Worm (Caenorhabditis elegans): ENCODE data around the gene F26G1.11.

Gene F26G1.11

DNA sequence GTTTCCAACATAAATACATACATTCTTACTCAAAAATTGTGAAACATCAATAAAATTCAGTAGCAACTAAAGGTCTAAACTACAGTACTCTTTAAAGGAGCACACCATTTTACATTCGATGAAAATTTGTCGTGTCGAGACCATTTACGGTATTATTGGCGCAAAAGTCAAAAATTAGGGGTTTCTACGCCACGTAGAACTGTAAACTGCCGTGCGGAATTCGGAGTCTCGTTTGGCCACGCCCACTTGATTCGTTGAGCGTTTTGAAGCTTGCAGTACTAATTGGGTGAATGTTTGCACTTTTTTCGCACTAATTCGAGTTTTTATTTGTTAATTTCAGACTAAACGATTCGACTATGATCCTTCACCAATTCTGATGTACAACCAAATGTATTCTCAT, 13.8 kb downstream of the F26G1.11 start:
- peak; percentile 85 for TF ChIP-seq attf-3 (GFP tag; conservative IDR thresholded peaks at IDR 0.05)
- no peak for TF ChIP-seq Y53F4B.3 (GFP tag; IDR thresholded peaks at IDR 0.05)

DNA sequence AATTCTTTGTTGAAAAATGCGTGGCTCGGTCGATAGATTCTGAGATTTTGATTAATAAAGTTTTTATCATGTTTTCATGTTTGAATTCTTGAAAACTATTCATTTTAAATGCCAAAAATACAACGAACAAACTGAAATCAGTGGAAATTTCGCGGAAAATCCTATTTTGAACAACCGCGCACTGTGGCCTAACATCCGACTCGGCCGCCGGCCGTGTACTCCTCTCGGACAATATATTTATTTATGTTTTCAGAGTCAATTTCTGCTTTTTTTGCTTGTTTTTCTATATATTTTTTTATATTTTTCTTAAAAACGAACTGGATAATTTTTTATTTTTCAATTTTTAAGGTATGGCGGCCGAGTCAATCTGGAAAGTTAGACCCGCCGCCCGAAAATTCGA, 14.3 kb downstream of the F26G1.11 start, which contains the start of gene F26G1.1:
F26G1.1 (plus strand) TSS at position 347 of the 400 bp plus-strand sequence.
- TF ChIP-seq dox-1 (GFP tag; IDR thresholded peaks at IDR 0.05) (peak; percentile 54; the same call in 1 of the 2 replicates), ztf-26 (tag; optimal IDR thresholded peaks at IDR 0.05) (no peak), Y53F4B.3 (GFP tag; IDR thresholded peaks at IDR 0.05) (no peak), snpc-4 (GFP tag; optimal IDR thresholded peaks at IDR 0.05) (no peak), snpc-4 (tag; optimal IDR thresholded peaks at IDR 0.05) (peak in 1 of 4 experiments; percentile 25), Y56A3A.18 (GFP tag; IDR thresholded peaks at IDR 0.05) (no peak), mcd-1 (GFP tag; IDR thresholded peaks at IDR 0.05) (peak; percentile 70), mel-28 (tag; optimal IDR thresholded peaks at IDR 0.05; ENCODE audit: borderline replicate concordance) (no peak), chd-7 (tag; optimal IDR thresholded peaks at IDR 0.05) (no peak), lir-1 (GFP tag; conservative IDR thresholded peaks at IDR 0.05) (peak; percentile 57; the same call in 1 of the 2 replicates), madf-8 (GFP tag; conservative IDR thresholded peaks at IDR 0.05) (no peak), F10E7.11 (tag; optimal IDR thresholded peaks at IDR 0.05) (peak; percentile 1), nhr-179 (tag; optimal IDR thresholded peaks at IDR 0.05) (no peak), rcor-1 (GFP tag; IDR thresholded peaks at IDR 0.05) (0 out of 2 replicates have a peak, but pooled peaks have one; percentile 28), madf-6 (GFP tag; IDR thresholded peaks at IDR 0.05) (peak; percentile 68), ZK185.1 (tag; optimal IDR thresholded peaks at IDR 0.05; ENCODE audit: poor library complexity, severe bottlenecking) (peak; percentile 84), hsf-1 (GFP tag; IDR thresholded peaks at IDR 0.05) (no peak), ceh-27 (GFP tag; optimal IDR thresholded peaks at IDR 0.05) (peak; percentile 77), sea-2 (GFP tag; IDR thresholded peaks at IDR 0.05) (no peak), die-1 (tag; optimal IDR thresholded peaks at IDR 0.05) (no peak), attf-3 (GFP tag; conservative IDR thresholded peaks at IDR 0.05) (peak; percentile 78), rec-8 (tag; optimal IDR thresholded peaks at IDR 0.05) (peak; percentile 49 to 82), D2030.7 (GFP tag; IDR thresholded peaks at IDR 0.05) (peak; percentile 41; the same call in 1 of the 2 replicates), madf-10 (tag; optimal IDR thresholded peaks at IDR 0.05) (peak; percentile 24), ztf-28 (GFP tag; IDR thresholded peaks at IDR 0.05) (peak; percentile 59; the same call in 1 of the 2 replicates), attf-6 (GFP tag; IDR thresholded peaks at IDR 0.05) (no peak), F33H1.4 (GFP tag; IDR thresholded peaks at IDR 0.05) (peak; percentile 55), lin-35 (GFP tag; optimal IDR thresholded peaks at IDR 0.05) (peak in 1 of 3 experiments; percentile 86), lin-54 (GFP tag; optimal IDR thresholded peaks at IDR 0.05) (peak; percentile 82), F49E8.2 (tag; optimal IDR thresholded peaks at IDR 0.05; ENCODE audit: insufficient read depth) (no peak), repo-1 (tag; optimal IDR thresholded peaks at IDR 0.05) (no peak), hmg-1.2 (GFP tag; IDR thresholded peaks at IDR 0.05) (peak; percentile 27; the same call in 1 of the 2 replicates), lsy-27 (tag; optimal IDR thresholded peaks at IDR 0.05; ENCODE audit: borderline replicate concordance, insufficient read depth) (no peak), pbrm-1 (GFP tag; IDR thresholded peaks at IDR 0.05) (no peak), aptf-2 (GFP tag; conservative IDR thresholded peaks at IDR 0.05) (0 out of 2 replicates have a peak, but pooled peaks have one; percentile 57), unc-130 (GFP tag; optimal IDR thresholded peaks at IDR 0.05) (peak; percentile 81), attf-5 (GFP tag; optimal IDR thresholded peaks at IDR 0.05) (peak; percentile 5), K12H6.12 (tag; optimal IDR thresholded peaks at IDR 0.05) (peak; percentile 9), ztf-18 (tag; optimal IDR thresholded peaks at IDR 0.05) (no peak), dpl-1 (GFP tag; optimal IDR thresholded peaks at IDR 0.05) (peak; percentile 42), ztf-25 (GFP tag; IDR thresholded peaks at IDR 0.05) (0 out of 2 replicates have a peak, but pooled peaks have one; percentile 18), Y53G8AR.9 (GFP tag; conservative IDR thresholded peaks at IDR 0.05) (no peak), let-526 (GFP tag; IDR thresholded peaks at IDR 0.05) (no peak), ceh-40 (GFP tag; IDR thresholded peaks at IDR 0.05) (no peak), snpc-3.4 (tag; optimal IDR thresholded peaks at IDR 0.05) (no peak)

All from whole organism, young adult.